Worm (Caenorhabditis elegans): ENCODE results near the gene lad-2.

DNA sequence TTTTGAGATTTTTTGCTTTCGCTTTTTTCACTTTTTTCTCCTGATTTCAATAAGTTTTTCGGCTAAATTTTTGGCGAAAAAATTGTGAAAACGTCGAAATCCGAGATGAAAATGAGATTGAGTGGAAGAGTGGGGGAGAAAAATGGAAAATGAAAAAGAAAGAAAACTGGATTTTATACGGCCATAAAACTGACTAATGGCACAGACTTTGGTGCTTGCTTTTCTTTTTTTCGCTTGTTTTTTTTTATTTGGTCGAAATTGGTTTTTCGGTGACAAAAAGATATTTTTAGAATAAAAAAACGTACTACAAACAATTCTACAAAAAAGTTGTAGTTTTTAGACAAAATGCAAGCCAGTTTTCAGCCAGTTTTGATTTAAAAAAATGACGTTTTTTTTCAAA is 24.5 kb upstream of the lad-2 start:
- TF ChIP-seq ztf-11 (tag; optimal IDR thresholded peaks at IDR 0.05) (no peak), unc-39 (tag; optimal IDR thresholded peaks at IDR 0.05) (no peak), elt-3 (tag; optimal IDR thresholded peaks at IDR 0.05) (no peak), ZK546.5 (tag; optimal IDR thresholded peaks at IDR 0.05) (no peak), ceh-16 (tag; optimal IDR thresholded peaks at IDR 0.05) (no peak), unc-62 (GFP tag; optimal IDR thresholded peaks at IDR 0.05) (no peak)

Data from whole organism, L3 larva.